Worm (Caenorhabditis elegans) whole organism, early embryonic: ENCODE data around the gene bcc-1.

ENCODE experiments used
- B0310.2 ChIP-seq: sonication (generic microtip); optimal IDR thresholded peaks from 2 replicates; lab custom pipeline; 2016; ENCODE audit warnings: mild to moderate bottlenecking, missing genetic modification characterization, missing compliant biosample characterization
- F13C5.2 ChIP-seq: sonication (generic microtip); optimal IDR thresholded peaks from 2 replicates; lab custom pipeline; 2017; ENCODE audit warnings: mild to moderate bottlenecking, missing genetic modification characterization, inconsistent platforms, missing compliant biosample characterization
- aly-1 ChIP-seq: sonication (generic microtip); optimal IDR thresholded peaks from 2 replicates; lab custom pipeline; 2016; ENCODE audit warnings: missing genetic modification characterization, missing compliant biosample characterization
- ama-1 ChIP-seq: fragments of 150-350 bp; optimal IDR thresholded peaks from 2 replicates; lab custom pipeline; 2014
- ceh-13 ChIP-seq: fragments of 200-800 bp; sonication (Bioruptor generic); optimal IDR thresholded peaks from 2 replicates; lab custom pipeline; 2018; ENCODE audit warnings: mild to moderate bottlenecking, missing genetic modification characterization, missing compliant biosample characterization
- ceh-36 ChIP-seq: sonication (generic microtip); optimal IDR thresholded peaks from 2 replicates; lab custom pipeline; 2016; ENCODE audit warnings: missing genetic modification characterization, inconsistent platforms, missing compliant biosample characterization
- ets-7 ChIP-seq: sonication (generic microtip); optimal IDR thresholded peaks from 2 replicates; lab custom pipeline; 2016; ENCODE audit warnings: missing genotype, missing genetic modification characterization, missing compliant biosample characterization
- flt-1 ChIP-seq: fragments of 200-800 bp; sonication (Bioruptor generic); IDR thresholded peaks from 2 replicates; pipeline ENCODE4 v1.3.6; 2022; ENCODE audit warnings: missing genetic modification characterization, missing compliant biosample characterization
- hmbx-1 ChIP-seq: sonication (generic microtip); optimal IDR thresholded peaks from 2 replicates; lab custom pipeline; 2016; ENCODE audit warnings: mild to moderate bottlenecking, missing genetic modification characterization, missing compliant biosample characterization
- hmg-4 ChIP-seq: fragments of 200-800 bp; sonication (Bioruptor generic); optimal IDR thresholded peaks from 2 replicates; lab custom pipeline; 2018; ENCODE audit warnings: mild to moderate bottlenecking, missing genetic modification characterization, missing compliant biosample characterization
- hnd-1 ChIP-seq: sonication (generic microtip); optimal IDR thresholded peaks from 2 replicates; lab custom pipeline; 2016; ENCODE audit warnings: missing genetic modification characterization, missing compliant biosample characterization
- pes-1 ChIP-seq: fragments of 200-800 bp; sonication (Bioruptor generic); IDR thresholded peaks from 2 replicates; pipeline ENCODE4 v1.3.6; 2022; ENCODE audit warnings: missing genetic modification reagents, missing genetic modification characterization, missing compliant biosample characterization
- scrt-1 ChIP-seq: fragments of 200-800 bp; sonication (Bioruptor generic); IDR thresholded peaks from 2 replicates; pipeline ENCODE4 v1.3.6; 2022; ENCODE audit warnings: missing genetic modification characterization, missing compliant biosample characterization
- sea-1 ChIP-seq: fragments of 200-800 bp; sonication (Bioruptor generic); conservative IDR thresholded peaks from 2 replicates; pipeline ENCODE4 v1.3.6; 2022; ENCODE audit warnings: missing genetic modification characterization, missing compliant biosample characterization
- tbx-11 ChIP-seq: fragments of 200-800 bp; sonication (Bioruptor generic); IDR thresholded peaks from 2 replicates; pipeline ENCODE4 v1.3.6; 2022; ENCODE audit warnings: missing genetic modification characterization, missing compliant biosample characterization
- tbx-37 ChIP-seq: fragments of 200-800 bp; sonication (Bioruptor generic); conservative IDR thresholded peaks from 2 replicates; pipeline ENCODE4 v1.3.6; 2022; ENCODE audit warnings: missing genetic modification reagents, missing genetic modification characterization, missing compliant biosample characterization
- tra-4 ChIP-seq: sonication (generic microtip); optimal IDR thresholded peaks from 2 replicates; lab custom pipeline; 2017; ENCODE audit warnings: missing genetic modification characterization, missing compliant biosample characterization

Gene bcc-1

ce11 chrIV:11103501-11103900, 11.1 kb upstream of the bcc-1 start:
- TF ChIP-seq ceh-13 (GFP tag; lab: Kevin White, UChicago) = no peak
- TF ChIP-seq tbx-37 = no peak
- no peak for TF ChIP-seq hmbx-1
- TF ChIP-seq pes-1 (GFP tag; lab: Robert Waterston, UW) = no peak
- no peak for TF ChIP-seq tbx-11
- TF ChIP-seq tra-4 = no peak
- no peak for TF ChIP-seq hmg-4 (GFP tag; lab: Kevin White, UChicago)
- no peak for TF ChIP-seq B0310.2 (tag; lab: Kevin White, UChicago)

- TF ChIP-seq hmg-4 (GFP tag; lab: Kevin White, UChicago) (no peak), B0310.2 (tag; lab: Kevin White, UChicago) (no peak), ceh-13 (GFP tag; lab: Kevin White, UChicago) (no peak), flt-1 (GFP tag; lab: Robert Waterston, UW) (no peak), tbx-11 (no peak), scrt-1 (no peak), ama-1 (lab: Kevin White, UChicago) (no peak)
These were observed 10.3 kb upstream of the bcc-1 start, which contains the start of gene srlf-17 for ce11 chrIV:11102608-11103007. Gene srlf-17, minus strand, starts transcription at chrIV:11102708.

- TF ChIP-seq ceh-36 (tag; lab: Kevin White, UChicago) (no peak), hmbx-1 (no peak), tbx-11 (no peak), scrt-1 (no peak), hmg-4 (GFP tag; lab: Kevin White, UChicago) (no peak), pes-1 (GFP tag; lab: Robert Waterston, UW) (no peak), hnd-1 (tag; lab: Kevin White, UChicago) (no peak), tbx-37 (no peak), aly-1 (tag; lab: Kevin White, UChicago) (no peak), sea-1 (GFP tag; lab: Robert Waterston, UW) (no peak), ets-7 (no peak), tra-4 (no peak), ama-1 (lab: Kevin White, UChicago) (no peak), flt-1 (GFP tag; lab: Robert Waterston, UW) (no peak), F13C5.2 (tag; lab: Kevin White, UChicago) (no peak), B0310.2 (tag; lab: Kevin White, UChicago) (no peak), ceh-13 (GFP tag; lab: Kevin White, UChicago) (no peak)
These were observed 9.0 kb upstream of the bcc-1 start, which contains the start of gene srlf-18 for ce11 chrIV:11101383-11101782. Gene srlf-18, minus strand, starts transcription at chrIV:11101483.

ce11 chrIV:11100271-11100670, 7.9 kb upstream of the bcc-1 start, which contains the start of gene str-3:
Gene str-3, minus strand, starts transcription at chrIV:11100371.
- TF ChIP-seq ama-1 (lab: Kevin White, UChicago) = no peak
- TF ChIP-seq ets-7 = no peak
- TF ChIP-seq scrt-1 = no peak
- TF ChIP-seq tbx-37 = no peak
- TF ChIP-seq sea-1 (GFP tag; lab: Robert Waterston, UW) = no peak
- no peak for TF ChIP-seq ceh-36 (tag; lab: Kevin White, UChicago)
- no peak for TF ChIP-seq B0310.2 (tag; lab: Kevin White, UChicago)
- TF ChIP-seq flt-1 (GFP tag; lab: Robert Waterston, UW) = no peak
- TF ChIP-seq F13C5.2 (tag; lab: Kevin White, UChicago) = no peak
- no peak for TF ChIP-seq pes-1 (GFP tag; lab: Robert Waterston, UW)

- no peak for TF ChIP-seq hnd-1 (tag; lab: Kevin White, UChicago)
- TF ChIP-seq sea-1 (GFP tag; lab: Robert Waterston, UW) = no peak
- no peak for TF ChIP-seq tra-4
These were observed 5.4 kb upstream of the bcc-1 start, which contains the start of gene M7.12 for ce11 chrIV:11097795-11098194. Gene M7.12, minus strand, starts transcription at chrIV:11097982.

- TF ChIP-seq ama-1 (lab: Kevin White, UChicago) (no peak), scrt-1 (no peak), ceh-13 (GFP tag; lab: Kevin White, UChicago) (no peak), flt-1 (GFP tag; lab: Robert Waterston, UW) (no peak), F13C5.2 (tag; lab: Kevin White, UChicago) (no peak), ceh-36 (tag; lab: Kevin White, UChicago) (no peak), hmbx-1 (no peak), hmg-4 (GFP tag; lab: Kevin White, UChicago) (no peak), hnd-1 (tag; lab: Kevin White, UChicago) (no peak), B0310.2 (tag; lab: Kevin White, UChicago) (no peak), tra-4 (no peak), aly-1 (tag; lab: Kevin White, UChicago) (no peak), tbx-11 (no peak), sea-1 (GFP tag; lab: Robert Waterston, UW) (no peak), ets-7 (no peak)
These were observed 2.6 kb upstream of the bcc-1 start, which contains the start of gene M7.8 for ce11 chrIV:11094974-11095373. Gene M7.8, minus strand, starts transcription at chrIV:11095085.

ce11 chrIV:11094052-11094451, 1.7 kb upstream of the bcc-1 start:
- TF ChIP-seq ets-7 = no peak
- TF ChIP-seq tbx-37 = no peak
- TF ChIP-seq tbx-11 = no peak
- no peak for TF ChIP-seq F13C5.2 (tag; lab: Kevin White, UChicago)
- no peak for TF ChIP-seq hmg-4 (GFP tag; lab: Kevin White, UChicago)
- no peak for TF ChIP-seq aly-1 (tag; lab: Kevin White, UChicago)
- TF ChIP-seq ama-1 (lab: Kevin White, UChicago) = no peak
- TF ChIP-seq ceh-13 (GFP tag; lab: Kevin White, UChicago) = no peak
- TF ChIP-seq sea-1 (GFP tag; lab: Robert Waterston, UW) = no peak
- no peak for TF ChIP-seq pes-1 (GFP tag; lab: Robert Waterston, UW)
- TF ChIP-seq hmbx-1 = no peak
- TF ChIP-seq ceh-36 (tag; lab: Kevin White, UChicago) = no peak
- no peak for TF ChIP-seq tra-4
- no peak for TF ChIP-seq hnd-1 (tag; lab: Kevin White, UChicago)
- TF ChIP-seq flt-1 (GFP tag; lab: Robert Waterston, UW) = no peak
- no peak for TF ChIP-seq scrt-1
- no peak for TF ChIP-seq B0310.2 (tag; lab: Kevin White, UChicago)

ce11 chrIV:11089527-11089926, 2.8 kb downstream of the bcc-1 start, which contains the start of gene M7.7:
Gene M7.7, plus strand, starts transcription at chrIV:11089827.
- TF ChIP-seq ceh-36 (tag; lab: Kevin White, UChicago) = no peak
